Fruit fly (Drosophila melanogaster) Kc167 (cell line): ENCODE data around the gene LysB.

Experiments used
- h ChIP-seq: fragments of >200 bp; optimal IDR thresholded peaks from 3 replicates; lab custom pipeline; 2018; ENCODE audit warnings: missing external identifiers
- insv ChIP-seq: fragments of >200 bp; optimal IDR thresholded peaks from 3 replicates; lab custom pipeline; 2018; ENCODE audit warnings: missing external identifiers
- psq ChIP-seq: fragments of >200 bp; optimal IDR thresholded peaks from 2 replicates; lab custom pipeline; 2017; ENCODE audit warnings: missing external identifiers
- ttk ChIP-seq: sonication (Bioruptor generic); optimal IDR thresholded peaks from 2 replicates; lab custom pipeline; 2017; ENCODE audit warnings: missing external identifiers

dm6 chr3L:1188936-1189659 lies 18.1 kb upstream of the LysB start, which contains the start of gene CG13912:
- TF ChIP-seq psq (no peak), h (lab: Kevin White, UChicago) (no peak), insv (no peak), ttk (lab: Kevin White, UChicago) (no peak)
